Fruit fly (Drosophila melanogaster): Measurements from ENCODE around the gene CG32199.

Gene CG32199

DNA sequence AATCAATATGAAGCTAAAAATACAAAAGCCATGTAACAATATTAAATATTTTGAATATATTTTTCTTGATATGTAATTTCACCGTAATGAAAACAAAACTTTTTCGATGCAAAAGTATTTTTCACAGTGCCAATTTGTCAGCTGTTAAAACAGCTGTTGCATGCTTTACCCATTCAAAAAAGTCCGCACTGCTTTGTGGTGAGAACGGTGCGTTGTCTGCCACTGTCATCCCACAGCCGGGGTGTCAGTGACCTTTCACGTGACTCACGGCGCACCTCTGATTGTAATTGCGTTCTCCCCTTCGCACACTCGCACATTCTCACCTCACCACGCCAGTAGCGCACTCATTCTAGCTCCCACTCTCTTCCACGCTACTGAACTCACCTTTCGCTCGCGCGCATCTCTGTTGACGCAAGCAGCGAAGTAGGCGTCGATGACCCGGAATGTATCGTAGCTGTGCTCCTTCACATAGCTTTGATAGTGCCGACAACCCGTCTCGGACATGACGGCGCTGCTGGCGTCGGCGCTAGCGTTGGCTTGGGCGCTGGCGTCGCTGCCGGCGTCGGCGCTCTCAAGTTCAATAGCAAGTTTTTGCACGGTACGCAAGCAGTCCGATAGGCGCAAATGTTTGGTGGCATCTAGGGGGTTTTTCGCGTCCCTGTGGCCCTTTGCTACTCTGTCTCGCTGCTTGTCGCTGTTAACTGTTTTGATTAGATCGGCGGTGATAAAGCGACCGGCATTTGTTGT, 9.5 kb downstream of the CG32199 start (continued):
- TF ChIP-seq jing (GFP tag; optimal IDR thresholded peaks at IDR 0.05): no peak
- TF ChIP-seq dm (GFP tag; optimal IDR thresholded peaks at IDR 0.05): peak; percentile 16
- TF ChIP-seq Hr78 (GFP tag; optimal IDR thresholded peaks at IDR 0.05): peak in 1 of 2 experiments; percentile 98
- peak; percentile 45 for TF ChIP-seq CG7839 (tag; optimal IDR thresholded peaks at IDR 0.05)
- peak; percentile 47 for TF ChIP-seq CG14710 (tag; optimal IDR thresholded peaks at IDR 0.05)
- 0 out of 2 replicates have a peak, but pooled peaks have one; percentile 14 for TF ChIP-seq CG8765 (GFP tag; IDR thresholded peaks at IDR 0.05)
- TF ChIP-seq CG2712 (tag; optimal IDR thresholded peaks at IDR 0.05): peak; percentile 58
- TF ChIP-seq sc (optimal IDR thresholded peaks at IDR 0.05): no peak
- peak; percentile 3 for TF ChIP-seq sc (GFP tag; optimal IDR thresholded peaks at IDR 0.05)
- peak; percentile 47; the same call in 2 of the 3 replicates for TF ChIP-seq knrl (GFP tag; IDR thresholded peaks at IDR 0.05; ENCODE audit: partially characterized antibody)
- peak; percentile 27; the same call in 1 of the 2 replicates for TF ChIP-seq tna (GFP tag; IDR thresholded peaks at IDR 0.05; ENCODE audit: partially characterized antibody)
- peak; percentile 51 for TF ChIP-seq emc (GFP tag; optimal IDR thresholded peaks at IDR 0.05)
- peak; percentile 14 for TF ChIP-seq Ets97D (GFP tag; optimal IDR thresholded peaks at IDR 0.05)
- peak; percentile 59; the same call in 1 of the 2 replicates for TF ChIP-seq E2f1 (GFP tag; IDR thresholded peaks at IDR 0.05)
- TF ChIP-seq luna (GFP tag; optimal IDR thresholded peaks at IDR 0.05): peak; percentile 38
- peak; percentile 60; the same call in 2 of the 3 replicates for TF ChIP-seq ken (GFP tag; IDR thresholded peaks at IDR 0.05)
- TF ChIP-seq vvl (GFP tag; IDR thresholded peaks at IDR 0.05): peak; percentile 76
- TF ChIP-seq tup (GFP tag; optimal IDR thresholded peaks at IDR 0.05): peak; percentile 16
- peak; percentile 42 for TF ChIP-seq bab2 (GFP tag; optimal IDR thresholded peaks at IDR 0.05)
- peak; percentile 91 for TF ChIP-seq row (GFP tag; IDR thresholded peaks at IDR 0.05)
- peak in 1 of 2 experiments; percentile 51 for TF ChIP-seq Hr51 (GFP tag; optimal IDR thresholded peaks at IDR 0.05)
- TF ChIP-seq CG14860 (GFP tag; IDR thresholded peaks at IDR 0.05; ENCODE audit: partially characterized antibody): peak; percentile 9; the same call in 1 of the 3 replicates
- TF ChIP-seq CG10267 (tag; optimal IDR thresholded peaks at IDR 0.05): peak; percentile 36
- TF ChIP-seq z (GFP tag; IDR thresholded peaks at IDR 0.05): 0 out of 3 replicates have a peak, but pooled peaks have one; percentile 21
- peak; percentile 69 for TF ChIP-seq CG18262 (tag; optimal IDR thresholded peaks at IDR 0.05)
- TF ChIP-seq CG11723 (GFP tag; optimal IDR thresholded peaks at IDR 0.05): no peak
- peak; percentile 80 for TF ChIP-seq chm (GFP tag; IDR thresholded peaks at IDR 0.05)
- TF ChIP-seq Deaf1 (tag; optimal IDR thresholded peaks at IDR 0.05): no peak
- TF ChIP-seq unpg (GFP tag; optimal IDR thresholded peaks at IDR 0.05): peak; percentile 34
- TF ChIP-seq lov (optimal IDR thresholded peaks at IDR 0.05): no peak
- TF ChIP-seq lov (GFP tag; IDR thresholded peaks at IDR 0.05): peak; percentile 61; the same call in 1 of the 3 replicates
- TF ChIP-seq CG16863 (GFP tag; optimal IDR thresholded peaks at IDR 0.05): peak; percentile 20
- TF ChIP-seq tio (GFP tag; optimal IDR thresholded peaks at IDR 0.05): no peak
- peak; percentile 46 for TF ChIP-seq CrebB (tag; optimal IDR thresholded peaks at IDR 0.05)
- peak; percentile 77 for TF ChIP-seq CG12769 (tag; optimal IDR thresholded peaks at IDR 0.05)
- peak; percentile 35 for TF ChIP-seq Fer1 (GFP tag; optimal IDR thresholded peaks at IDR 0.05)
- peak; percentile 71; the same call in 1 of the 3 replicates for TF ChIP-seq otp (GFP tag; IDR thresholded peaks at IDR 0.05)
- peak; percentile 91 for TF ChIP-seq Sry-β (GFP tag; optimal IDR thresholded peaks at IDR 0.05)
- no peak for TF ChIP-seq toy (GFP tag; IDR thresholded peaks at IDR 0.05)
- TF ChIP-seq CG4854 (GFP tag; optimal IDR thresholded peaks at IDR 0.05): no peak
- TF ChIP-seq MESR4 (GFP tag; optimal IDR thresholded peaks at IDR 0.05): no peak
- TF ChIP-seq CG13123 (GFP tag; optimal IDR thresholded peaks at IDR 0.05): no peak
- peak; percentile 45 for TF ChIP-seq tx (GFP tag; optimal IDR thresholded peaks at IDR 0.05)
- peak; percentile 57 for TF ChIP-seq scrt (GFP tag; optimal IDR thresholded peaks at IDR 0.05)
- TF ChIP-seq sens-2 (GFP tag; IDR thresholded peaks at IDR 0.05): 0 out of 2 replicates have a peak, but pooled peaks have one; percentile 22
- peak; percentile 58 to 68 for TF ChIP-seq Trl (optimal IDR thresholded peaks at IDR 0.05)
- TF ChIP-seq Trl (GFP tag; optimal IDR thresholded peaks at IDR 0.05): peak; percentile 56
- TF ChIP-seq zf30C (GFP tag; optimal IDR thresholded peaks at IDR 0.05): peak; percentile 81
- TF ChIP-seq al (GFP tag; IDR thresholded peaks at IDR 0.05): peak; percentile 14; the same call in 1 of the 2 replicates

All from whole organism, embryonic.